Fruit fly (Drosophila melanogaster): ENCODE measurements around the gene CG12213.
A peak's percentile ranks its signal among the peaks of the same experiment; 100 is the strongest.

Gene CG12213

dm6 chr3R:11937427-11938114, 29.9 kb downstream of the CG12213 start (continued):
- TF ChIP-seq Sox14 (GFP tag; optimal IDR thresholded peaks at IDR 0.05), result peak; percentile 63
- TF ChIP-seq CG34406 (GFP tag; optimal IDR thresholded peaks at IDR 0.05), result peak; percentile 32
- TF ChIP-seq CG11294 (GFP tag; IDR thresholded peaks at IDR 0.05), result peak; percentile 35; the same call in 1 of the 2 replicates
- peak; percentile 48 for TF ChIP-seq lz (GFP tag; optimal IDR thresholded peaks at IDR 0.05)
- TF ChIP-seq net (GFP tag; optimal IDR thresholded peaks at IDR 0.05), result peak; percentile 33
- TF ChIP-seq vri (GFP tag; optimal IDR thresholded peaks at IDR 0.05), result peak; percentile 21
- TF ChIP-seq CG6808 (GFP tag; optimal IDR thresholded peaks at IDR 0.05), result no peak
- no peak for TF ChIP-seq fd59A (GFP tag; optimal IDR thresholded peaks at IDR 0.05)
- peak; percentile 42 for TF ChIP-seq acj6 (GFP tag; optimal IDR thresholded peaks at IDR 0.05)
- peak; percentile 1 for TF ChIP-seq fd85E (GFP tag; optimal IDR thresholded peaks at IDR 0.05)
- no peak for TF ChIP-seq CG1621 (tag; optimal IDR thresholded peaks at IDR 0.05)
- peak; percentile 50 for TF ChIP-seq Hr4 (GFP tag; optimal IDR thresholded peaks at IDR 0.05)
- TF ChIP-seq CG31627 (GFP tag; optimal IDR thresholded peaks at IDR 0.05), result peak; percentile 34
- TF ChIP-seq Hr39 (GFP tag; optimal IDR thresholded peaks at IDR 0.05), result peak; percentile 43
- peak; percentile 48 for TF ChIP-seq topi (GFP tag; optimal IDR thresholded peaks at IDR 0.05)
- TF ChIP-seq Lpt (GFP tag; optimal IDR thresholded peaks at IDR 0.05), result peak; percentile 45
- peak; percentile 11 for TF ChIP-seq CG8319 (GFP tag; optimal IDR thresholded peaks at IDR 0.05)
- peak; percentile 38 for TF ChIP-seq CG10669 (GFP tag; optimal IDR thresholded peaks at IDR 0.05)
- peak; percentile 80 for TF ChIP-seq svp (GFP tag)
- peak; percentile 65 for TF ChIP-seq Met (GFP tag; optimal IDR thresholded peaks at IDR 0.05)
- peak; percentile 46 for TF ChIP-seq CG10631 (GFP tag; optimal IDR thresholded peaks at IDR 0.05)
- peak; percentile 58 for TF ChIP-seq OdsH (GFP tag; optimal IDR thresholded peaks at IDR 0.05)
- peak; percentile 68 for TF ChIP-seq CG8119 (GFP tag; IDR thresholded peaks at IDR 0.05)
- peak; percentile 37 for TF ChIP-seq CG11762 (GFP tag; optimal IDR thresholded peaks at IDR 0.05; ENCODE audit: insufficient read depth)
- peak; percentile 26 for TF ChIP-seq Sox102F (GFP tag; optimal IDR thresholded peaks at IDR 0.05)
- TF ChIP-seq CG6854 (GFP tag; optimal IDR thresholded peaks at IDR 0.05), result peak; percentile 65

dm6 chr3R:11933903-11934302, 33.6 kb downstream of the CG12213 start:
- TF ChIP-seq net (GFP tag; optimal IDR thresholded peaks at IDR 0.05) (peak; percentile 12), CG3919 (GFP tag; optimal IDR thresholded peaks at IDR 0.05) (no peak), Hr39 (GFP tag; optimal IDR thresholded peaks at IDR 0.05) (no peak)

- TF ChIP-seq CG15336 (GFP tag; IDR thresholded peaks at IDR 0.05) (no peak), Sox14 (GFP tag; optimal IDR thresholded peaks at IDR 0.05) (no peak), esn (GFP tag; optimal IDR thresholded peaks at IDR 0.05) (no peak), CG32006 (GFP tag; optimal IDR thresholded peaks at IDR 0.05) (no peak), Hr39 (GFP tag; optimal IDR thresholded peaks at IDR 0.05) (no peak)
These were observed 36.5 kb downstream of the CG12213 start, which contains the start of gene CG14731 for dm6 chr3R:11930962-11931361. Gene CG14731 (plus strand): TSS chr3R:11931262.

dm6 chr3R:11920605-11921004, 46.9 kb downstream of the CG12213 start:
- peak; percentile 86 for TF ChIP-seq CG3919 (GFP tag; optimal IDR thresholded peaks at IDR 0.05)
- TF ChIP-seq lz (GFP tag; optimal IDR thresholded peaks at IDR 0.05), result peak; percentile 60
- TF ChIP-seq CG8632 (GFP tag; optimal IDR thresholded peaks at IDR 0.05), result peak; percentile 57
- TF ChIP-seq Eip75B (GFP tag; optimal IDR thresholded peaks at IDR 0.05), result peak; percentile 81
- TF ChIP-seq Sox102F (GFP tag; optimal IDR thresholded peaks at IDR 0.05), result peak; percentile 49
- peak; percentile 82 for TF ChIP-seq Sox14 (GFP tag; optimal IDR thresholded peaks at IDR 0.05)
- peak; percentile 80 for TF ChIP-seq Lpt (GFP tag; optimal IDR thresholded peaks at IDR 0.05)
- peak; percentile 44 for TF ChIP-seq cyc (GFP tag; optimal IDR thresholded peaks at IDR 0.05)
- TF ChIP-seq eg (GFP tag; IDR thresholded peaks at IDR 0.05), result peak; percentile 82
- TF ChIP-seq salr (GFP tag; optimal IDR thresholded peaks at IDR 0.05), result peak; percentile 72 to 77
- TF ChIP-seq CG34406 (GFP tag; optimal IDR thresholded peaks at IDR 0.05), result peak; percentile 52
- TF ChIP-seq CG7368 (GFP tag; optimal IDR thresholded peaks at IDR 0.05), result peak; percentile 53
- TF ChIP-seq Eip78C (GFP tag), result peak; percentile 94
- peak; percentile 89 for TF ChIP-seq svp (GFP tag)
- TF ChIP-seq CG6163 (GFP tag; IDR thresholded peaks at IDR 0.05), result peak; percentile 92
- peak; percentile 69 for TF ChIP-seq CG6276 (GFP tag; optimal IDR thresholded peaks at IDR 0.05)
- TF ChIP-seq CG11294 (GFP tag; IDR thresholded peaks at IDR 0.05), result peak; percentile 57; the same call in 1 of the 2 replicates
- TF ChIP-seq CG32006 (GFP tag; optimal IDR thresholded peaks at IDR 0.05), result peak; percentile 82
- peak; percentile 78 for TF ChIP-seq pdm3 (GFP tag; optimal IDR thresholded peaks at IDR 0.05)
- TF ChIP-seq CG9139 (GFP tag; optimal IDR thresholded peaks at IDR 0.05), result peak; percentile 60
- peak; percentile 8 for TF ChIP-seq Ets21C (GFP tag; optimal IDR thresholded peaks at IDR 0.05)
- TF ChIP-seq CG10669 (GFP tag; optimal IDR thresholded peaks at IDR 0.05), result peak; percentile 86
- peak; percentile 81 for TF ChIP-seq CG8119 (GFP tag; IDR thresholded peaks at IDR 0.05)
- TF ChIP-seq Hr4 (GFP tag; optimal IDR thresholded peaks at IDR 0.05), result peak; percentile 68
- peak; percentile 64 for TF ChIP-seq dac (GFP tag; optimal IDR thresholded peaks at IDR 0.05)
- peak; percentile 63 for TF ChIP-seq CG4318 (GFP tag; optimal IDR thresholded peaks at IDR 0.05)
- TF ChIP-seq CG8319 (GFP tag; optimal IDR thresholded peaks at IDR 0.05), result peak; percentile 57

Measured in whole organism, prepupa.